Worm (Caenorhabditis elegans) whole organism, L4/young adult: ENCODE measurements around the gene F38E1.10.

Source experiments
- W03F9.2 ChIP-seq: fragments of 150-350 bp; optimal IDR thresholded peaks from 2 replicates; lab custom pipeline; 2014; ENCODE audit warnings: missing biosample characterization, missing genetic modification characterization
- dao-5 ChIP-seq: sonication (generic microtip); optimal IDR thresholded peaks from 2 replicates; lab custom pipeline; 2016; ENCODE audit warnings: missing genotype, missing genetic modification characterization, moderate library complexity, missing compliant biosample characterization
- him-1 ChIP-seq: sonication (generic microtip); optimal IDR thresholded peaks from 2 replicates; lab custom pipeline; 2016; ENCODE audit warnings: missing genotype, missing genetic modification reagents, missing genetic modification characterization, missing compliant biosample characterization

The F38E1.10 gene

DNA sequence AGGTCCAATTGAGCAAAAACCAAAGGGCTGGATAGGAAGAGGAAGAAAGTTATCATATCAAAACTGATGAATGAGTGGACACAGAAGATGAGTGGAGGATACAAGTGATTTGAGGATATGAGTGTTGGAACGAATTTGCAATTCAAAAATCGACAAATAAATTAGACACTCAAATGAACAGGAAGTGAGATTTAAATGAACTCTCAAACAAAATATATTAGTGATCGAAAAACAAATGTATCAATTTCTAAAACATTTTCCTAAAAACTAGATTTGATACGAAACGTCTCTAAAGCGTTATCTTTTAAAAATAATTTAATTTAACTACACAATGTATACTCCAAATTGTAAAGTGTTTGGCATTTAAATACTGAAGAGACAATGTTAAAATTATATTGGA lies at the start of gene F38E1.10:
Gene F38E1.10 (minus strand): TSS at position 101 of the 400 bp plus-strand sequence.
- TF ChIP-seq him-1 (tag; lab: Kevin White, UChicago) (no peak), dao-5 (tag; lab: Kevin White, UChicago) (no peak), W03F9.2 (tag; lab: Kevin White, UChicago) (no peak)

DNA sequence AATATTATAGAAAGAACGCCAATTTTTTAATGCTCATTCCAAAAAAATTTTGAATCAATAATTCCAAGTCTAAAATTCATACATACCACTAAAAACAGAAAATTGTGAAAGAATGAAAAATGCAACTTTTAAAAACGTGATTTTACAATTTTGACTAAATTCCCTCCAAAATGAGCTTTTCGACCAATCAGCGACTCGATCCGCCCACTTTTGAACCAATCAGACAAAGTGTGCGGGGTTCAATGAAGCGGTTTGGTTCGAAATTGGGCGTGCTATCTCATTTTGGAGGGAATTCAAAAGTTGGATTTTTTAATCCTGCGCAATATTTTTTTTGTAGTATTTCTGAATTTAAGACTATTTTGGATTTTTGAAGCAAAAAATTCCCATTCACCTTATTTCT lies 42.0 kb upstream of the F38E1.10 start:
- TF ChIP-seq W03F9.2 (tag; lab: Kevin White, UChicago): no peak
- TF ChIP-seq dao-5 (tag; lab: Kevin White, UChicago): no peak
- TF ChIP-seq him-1 (tag; lab: Kevin White, UChicago): no peak

DNA sequence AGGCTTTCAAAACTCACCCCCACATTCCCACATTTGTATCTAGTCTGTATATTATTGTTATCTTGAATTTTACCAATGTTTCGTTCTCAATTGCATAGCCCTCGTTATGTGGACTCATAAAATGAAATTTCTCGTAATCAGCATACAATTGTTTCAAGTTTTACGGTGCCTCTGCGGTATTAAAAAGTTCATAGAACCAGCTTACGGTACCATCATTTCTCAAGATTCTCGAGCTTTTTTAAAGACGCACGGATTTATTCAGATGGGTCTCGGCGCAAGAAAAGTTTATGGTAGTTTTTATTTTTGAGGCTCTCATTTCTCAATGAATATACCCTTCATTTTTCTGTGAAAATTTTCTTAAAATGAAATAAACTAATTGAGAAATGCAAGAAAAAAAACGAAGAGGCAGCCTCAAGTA lies 39.8 kb upstream of the F38E1.10 start:
- no peak for TF ChIP-seq W03F9.2 (tag; lab: Kevin White, UChicago)
- TF ChIP-seq dao-5 (tag; lab: Kevin White, UChicago): peak; percentile 51
- no peak for TF ChIP-seq him-1 (tag; lab: Kevin White, UChicago)

DNA sequence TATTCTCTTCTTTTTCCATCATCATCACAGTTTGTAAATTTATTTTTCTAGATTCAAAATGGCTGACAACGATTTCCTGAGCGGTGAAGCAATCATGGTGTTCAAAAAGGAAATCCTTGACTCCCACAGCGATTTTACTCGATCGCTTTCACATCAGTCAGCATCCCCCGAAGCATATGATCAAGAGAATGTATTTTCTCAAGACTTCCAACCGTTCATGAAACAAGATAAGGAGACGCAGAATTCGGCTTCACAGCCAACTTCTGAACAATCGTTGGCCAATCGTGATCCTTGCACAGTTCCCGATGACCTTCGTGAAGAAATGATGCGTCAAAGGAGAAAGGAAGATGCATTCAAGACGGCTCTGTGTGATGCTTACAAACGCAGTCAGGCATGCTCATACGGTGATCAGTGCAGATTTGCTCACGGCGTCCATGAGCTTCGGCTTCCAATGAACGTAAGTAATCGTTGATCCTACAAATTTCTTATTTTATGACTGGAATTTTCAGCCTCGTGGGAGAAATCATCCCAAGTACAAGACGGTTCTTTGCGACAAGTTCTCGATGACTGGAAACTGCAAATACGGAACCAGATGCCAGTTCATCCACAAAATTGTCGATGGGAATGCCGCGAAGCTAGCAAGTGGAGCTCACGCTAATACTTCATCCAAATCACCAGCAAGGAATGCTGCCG lies 38.9 kb upstream of the F38E1.10 start, which contains the start of gene pos-1:
Gene pos-1 (plus strand): TSS at position 51 of the 693 bp plus-strand sequence.
- no peak for TF ChIP-seq W03F9.2 (tag; lab: Kevin White, UChicago)
- no peak for TF ChIP-seq dao-5 (tag; lab: Kevin White, UChicago)
- TF ChIP-seq him-1 (tag; lab: Kevin White, UChicago): no peak

DNA sequence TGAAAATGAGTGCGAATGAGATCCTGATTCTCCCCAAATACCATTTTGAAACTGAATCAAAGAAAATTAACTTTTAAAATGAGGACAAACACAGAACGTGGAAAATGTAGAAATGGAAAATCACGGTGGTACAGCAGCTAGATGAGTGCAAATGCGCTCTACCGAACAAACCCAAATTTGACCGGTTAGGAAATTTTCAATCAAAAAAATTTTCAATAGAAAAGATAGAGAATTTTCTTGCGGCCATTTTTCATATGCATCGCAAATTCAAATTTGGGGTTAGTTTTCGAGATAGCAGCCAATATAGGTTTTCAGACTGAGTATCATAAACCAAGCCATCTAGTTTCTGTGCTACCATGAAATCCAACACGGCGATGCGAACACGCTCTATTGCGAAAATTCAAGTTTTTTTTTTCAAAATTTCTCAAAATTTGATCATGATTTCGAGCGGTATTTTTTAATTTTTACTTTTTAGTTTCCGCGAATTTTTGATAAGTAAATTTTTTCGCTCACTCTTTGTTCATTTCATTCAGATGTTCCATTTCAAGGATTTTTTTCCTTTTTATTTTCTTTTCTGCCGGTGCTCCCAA lies 38.2 kb upstream of the F38E1.10 start, which contains the start of gene vha-18:
Gene vha-18 (minus strand): TSS at position 51 of the 590 bp plus-strand sequence.
- TF ChIP-seq dao-5 (tag; lab: Kevin White, UChicago) (no peak), him-1 (tag; lab: Kevin White, UChicago) (no peak), W03F9.2 (tag; lab: Kevin White, UChicago) (no peak)

DNA sequence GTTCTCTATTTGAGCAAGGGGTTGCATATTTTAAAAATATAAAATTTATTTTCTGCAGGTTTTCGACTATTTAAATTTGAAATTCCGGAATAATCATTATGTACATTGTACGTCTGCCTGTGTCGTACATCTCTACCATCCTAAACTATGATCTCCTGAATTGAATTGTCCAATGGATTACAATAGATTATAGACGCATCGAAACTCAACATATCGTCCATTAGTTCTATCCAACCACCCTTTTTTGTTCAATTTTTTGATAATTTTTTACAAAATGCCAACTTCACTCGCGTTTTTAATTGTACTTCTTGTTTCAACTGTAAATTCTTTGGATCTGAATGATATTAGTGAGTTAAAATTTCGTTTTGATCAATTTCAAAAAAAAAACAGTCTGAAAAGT lies 35.1 kb upstream of the F38E1.10 start, which contains the start of gene F52E1.2:
Gene F52E1.2 (plus strand): TSS at position 190 of the 400 bp plus-strand sequence.
- TF ChIP-seq him-1 (tag; lab: Kevin White, UChicago) (no peak), dao-5 (tag; lab: Kevin White, UChicago) (no peak), W03F9.2 (tag; lab: Kevin White, UChicago) (no peak)

DNA sequence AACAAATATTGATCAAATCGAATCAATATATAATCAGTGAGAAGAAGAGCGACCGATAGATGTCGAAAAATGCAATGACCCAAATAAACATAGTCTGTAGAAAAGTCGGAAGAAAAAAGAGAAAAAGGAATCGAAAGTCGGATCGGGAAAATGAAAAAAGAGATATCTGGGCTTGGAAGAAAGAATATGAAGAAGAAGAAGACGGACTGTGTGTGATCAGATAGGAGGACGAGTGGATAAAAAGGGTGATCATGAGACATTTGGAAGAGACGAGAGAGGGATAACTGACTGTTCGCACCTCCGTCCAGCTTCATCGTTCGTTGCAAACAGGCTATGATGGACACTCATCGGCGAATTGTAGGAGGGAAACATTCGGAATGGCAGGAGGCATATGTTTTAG lies 34.3 kb upstream of the F38E1.10 start:
- TF ChIP-seq him-1 (tag; lab: Kevin White, UChicago) (no peak), W03F9.2 (tag; lab: Kevin White, UChicago) (no peak), dao-5 (tag; lab: Kevin White, UChicago) (no peak)

DNA sequence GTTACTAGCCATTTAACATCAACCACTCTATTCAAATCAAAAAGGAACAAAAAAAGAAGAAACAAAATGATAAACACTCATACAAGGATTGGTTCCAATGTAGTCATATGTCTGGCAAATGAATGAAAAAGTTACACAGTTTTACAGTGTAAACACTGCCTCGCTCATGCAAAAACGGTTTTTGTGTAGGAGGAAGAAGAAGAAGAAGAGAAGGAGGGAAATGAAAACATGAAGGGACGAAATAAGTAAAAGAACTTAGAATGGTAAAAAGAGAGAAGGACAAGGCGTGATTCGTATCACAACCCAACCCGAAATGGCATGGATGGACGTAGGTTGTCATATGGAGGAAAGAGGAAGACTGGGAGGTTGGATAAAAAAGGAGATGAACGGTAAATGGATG lies 31.6 kb upstream of the F38E1.10 start:
- TF ChIP-seq W03F9.2 (tag; lab: Kevin White, UChicago) (no peak), him-1 (tag; lab: Kevin White, UChicago) (no peak), dao-5 (tag; lab: Kevin White, UChicago) (no peak)

DNA sequence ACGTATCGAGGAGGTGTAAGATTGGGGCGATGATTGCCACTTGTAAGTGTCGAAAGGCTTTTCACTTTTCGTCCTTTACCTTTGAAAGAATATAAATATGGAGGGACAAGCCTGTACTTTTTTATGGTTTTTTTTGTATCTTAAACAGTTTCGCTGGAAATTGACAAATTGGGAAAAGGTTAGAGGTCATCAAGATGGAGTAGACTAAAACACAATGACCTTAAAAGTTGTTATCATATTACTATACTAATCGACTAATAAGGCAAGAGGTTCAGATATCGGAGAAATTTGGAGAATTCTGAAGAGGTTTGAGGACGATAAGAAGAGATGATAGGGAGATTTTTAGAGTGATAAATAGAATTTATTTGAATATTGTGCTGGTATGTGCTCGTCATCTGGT lies 30.8 kb upstream of the F38E1.10 start:
- no peak for TF ChIP-seq W03F9.2 (tag; lab: Kevin White, UChicago)
- no peak for TF ChIP-seq dao-5 (tag; lab: Kevin White, UChicago)
- no peak for TF ChIP-seq him-1 (tag; lab: Kevin White, UChicago)

DNA sequence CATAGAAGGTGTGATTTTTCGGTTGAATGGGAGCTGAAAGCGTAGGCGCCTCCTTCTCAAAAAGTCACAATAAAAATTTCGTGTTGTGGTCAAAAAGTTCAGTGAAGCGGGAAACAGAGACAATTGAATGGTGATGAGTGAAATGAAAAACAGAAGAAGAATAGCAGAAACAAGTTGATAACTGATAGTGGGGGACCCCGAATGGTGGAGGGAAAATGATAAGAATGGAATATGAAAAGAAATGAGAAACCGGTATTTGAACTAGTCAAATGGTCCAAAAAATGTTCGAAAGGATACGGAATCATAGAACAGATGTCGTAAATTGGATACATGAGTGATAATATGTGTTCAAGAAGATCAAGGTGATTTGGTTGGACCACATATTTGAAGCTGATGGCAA lies 29.0 kb upstream of the F38E1.10 start:
- TF ChIP-seq W03F9.2 (tag; lab: Kevin White, UChicago) (no peak), him-1 (tag; lab: Kevin White, UChicago) (no peak), dao-5 (tag; lab: Kevin White, UChicago) (no peak)

DNA sequence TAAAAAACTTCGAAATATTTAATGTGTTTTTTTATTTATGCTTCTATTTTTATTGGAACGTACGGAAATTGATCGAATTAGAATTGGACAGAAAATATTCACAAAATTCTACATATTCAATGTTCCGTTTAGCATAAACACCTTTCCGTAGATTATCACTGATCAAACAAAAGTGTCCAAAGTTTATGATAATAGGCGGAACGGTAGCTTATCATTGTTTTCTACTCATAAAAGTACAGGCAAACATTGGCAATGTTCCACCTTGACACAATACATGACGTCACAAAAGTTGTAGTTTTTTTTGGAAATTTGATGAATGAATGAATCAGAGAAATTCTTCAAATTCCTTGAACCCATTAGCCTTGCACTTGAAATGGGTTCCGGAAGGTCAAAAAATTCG lies 28.6 kb upstream of the F38E1.10 start:
- no peak for TF ChIP-seq him-1 (tag; lab: Kevin White, UChicago)
- no peak for TF ChIP-seq W03F9.2 (tag; lab: Kevin White, UChicago)
- TF ChIP-seq dao-5 (tag; lab: Kevin White, UChicago): no peak

DNA sequence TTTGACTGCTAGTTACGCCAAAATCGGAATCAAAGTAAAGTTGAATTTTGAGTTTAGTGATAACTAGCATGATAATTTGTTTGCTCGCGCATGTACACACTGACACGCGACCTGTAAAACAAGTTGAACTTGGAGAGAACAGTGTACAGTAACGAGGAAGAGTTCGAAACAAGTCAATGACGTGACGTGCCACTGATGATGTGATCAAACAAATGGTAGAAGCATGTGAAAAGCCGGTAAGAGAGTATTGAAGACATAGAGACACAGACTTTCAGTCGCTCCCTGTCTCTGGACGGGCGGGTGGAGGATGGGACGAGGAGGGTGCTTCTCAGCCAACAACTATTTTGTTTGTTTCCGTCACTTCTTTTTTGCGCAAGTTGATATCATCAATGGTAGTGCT lies 27.8 kb upstream of the F38E1.10 start:
- TF ChIP-seq W03F9.2 (tag; lab: Kevin White, UChicago): no peak
- no peak for TF ChIP-seq dao-5 (tag; lab: Kevin White, UChicago)
- no peak for TF ChIP-seq him-1 (tag; lab: Kevin White, UChicago)

DNA sequence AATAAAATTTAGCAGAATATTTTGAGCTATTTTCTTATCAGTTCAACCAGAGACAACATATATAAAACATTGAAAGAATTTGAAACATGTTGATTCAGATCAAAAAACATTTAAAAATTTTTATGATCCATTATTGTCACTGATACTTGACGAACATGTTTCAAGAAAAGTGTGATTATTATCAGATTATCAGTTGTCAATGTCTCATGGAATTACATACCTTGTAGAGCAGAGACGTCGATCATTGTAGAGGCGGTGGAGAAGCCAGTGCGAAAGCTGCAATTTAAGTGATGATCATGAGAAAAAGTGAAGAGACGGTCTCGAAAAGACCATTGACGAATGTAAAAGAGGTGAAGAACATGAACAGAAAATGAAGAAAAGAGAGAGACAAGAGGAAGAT lies 27.1 kb upstream of the F38E1.10 start, which contains the start of gene F52E1.9:
Gene F52E1.9 (minus strand): TSS at position 278 of the 400 bp plus-strand sequence.
- TF ChIP-seq him-1 (tag; lab: Kevin White, UChicago) (no peak), dao-5 (tag; lab: Kevin White, UChicago) (no peak), W03F9.2 (tag; lab: Kevin White, UChicago) (no peak)
